Fruit fly (Drosophila melanogaster) whole organism, embryonic: ENCODE results near the gene Bub1.

ENCODE experiments used
- Adf1 ChIP-seq: fragments of 200-800 bp; sonication (Bioruptor generic); IDR thresholded peaks from 2 replicates; pipeline ENCODE4 v1.3.6; 2022; ENCODE audit warnings: missing biosample characterization, missing genetic modification characterization
- Atf-2 ChIP-seq: fragments of 200-800 bp; sonication (Bioruptor generic); optimal IDR thresholded peaks from 2 replicates; lab custom pipeline; 2016; ENCODE audit warnings: missing biosample characterization, missing genetic modification characterization
- BtbVII ChIP-seq: fragments of 200-800 bp; sonication (Bioruptor generic); optimal IDR thresholded peaks from 3 replicates; lab custom pipeline; 2017; ENCODE audit warnings: missing biosample characterization, mild to moderate bottlenecking, missing genetic modification characterization
- CG10462 ChIP-seq: fragments of 200-800 bp; sonication (Bioruptor generic); optimal IDR thresholded peaks from 2 replicates; lab custom pipeline; 2016; ENCODE audit warnings: missing biosample characterization, missing genetic modification characterization
- CG10979 ChIP-seq: fragments of 200-800 bp; sonication (Bioruptor generic); optimal IDR thresholded peaks from 2 replicates; lab custom pipeline; 2018; ENCODE audit warnings: missing biosample characterization, mild to moderate bottlenecking, missing genetic modification characterization, moderate library complexity
- CG12299 ChIP-seq: fragments of 200-800 bp; sonication (Bioruptor generic); optimal IDR thresholded peaks from 2 replicates; lab custom pipeline; 2018; ENCODE audit warnings: missing biosample characterization, mild to moderate bottlenecking, missing genetic modification characterization
- CG14441 ChIP-seq: fragments of 200-800 bp; sonication (Bioruptor generic); IDR thresholded peaks from 2 replicates; pipeline ENCODE4 v1.3.6; 2022; ENCODE audit warnings: missing biosample characterization, missing genetic modification characterization
- CG1529 ChIP-seq: fragments of 200-800 bp; sonication (Bioruptor generic); optimal IDR thresholded peaks from 3 replicates; lab custom pipeline; 2018; ENCODE audit warnings: missing biosample characterization, missing genetic modification characterization
- CG2875 ChIP-seq: fragments of 200-800 bp; sonication (Bioruptor generic); optimal IDR thresholded peaks from 2 replicates; lab custom pipeline; 2017; ENCODE audit warnings: missing biosample characterization, mild to moderate bottlenecking, missing genetic modification characterization, missing genetic modification reagents
- CG3163 ChIP-seq: fragments of 200-800 bp; sonication (Bioruptor generic); optimal IDR thresholded peaks from 3 replicates; lab custom pipeline; 2016; ENCODE audit warnings: missing biosample characterization, missing genetic modification characterization
- CG3281 ChIP-seq: fragments of 200-800 bp; sonication (Bioruptor generic); optimal IDR thresholded peaks from 3 replicates; lab custom pipeline; 2017; ENCODE audit warnings: missing biosample characterization, mild to moderate bottlenecking, missing genetic modification characterization
- CG34376 ChIP-seq: fragments of 200-800 bp; sonication (Bioruptor generic); optimal IDR thresholded peaks from 2 replicates; lab custom pipeline; 2018; ENCODE audit warnings: missing biosample characterization, mild to moderate bottlenecking, missing genetic modification characterization
- CG4730 ChIP-seq: fragments of 200-800 bp; sonication (Bioruptor generic); IDR thresholded peaks from 2 replicates; pipeline ENCODE4 v1.3.6; 2022; ENCODE audit warnings: missing biosample characterization, missing genetic modification characterization
- CG4854 ChIP-seq: fragments of 200-800 bp; sonication (Bioruptor generic); optimal IDR thresholded peaks from 2 replicates; lab custom pipeline; 2016; ENCODE audit warnings: missing biosample characterization, missing genetic modification characterization, inconsistent platforms
- CG7786 ChIP-seq: fragments of 200-800 bp; sonication (Bioruptor generic); optimal IDR thresholded peaks from 2 replicates; lab custom pipeline; 2016; ENCODE audit warnings: missing biosample characterization, missing genetic modification characterization
- CG8924 ChIP-seq: fragments of 200-800 bp; optimal IDR thresholded peaks from 3 replicates; lab custom pipeline; 2019; ENCODE audit warnings: missing biosample characterization, mild to moderate bottlenecking, missing genetic modification characterization, moderate library complexity
- CG8944 ChIP-seq: fragments of 200-800 bp; sonication (Bioruptor generic); optimal IDR thresholded peaks from 3 replicates; lab custom pipeline; 2016; ENCODE audit warnings: missing biosample characterization, missing genetic modification characterization
- CG9727 ChIP-seq: fragments of 200-800 bp; sonication (Bioruptor generic); optimal IDR thresholded peaks from 3 replicates; lab custom pipeline; 2017; ENCODE audit warnings: missing biosample characterization, mild to moderate bottlenecking, missing genetic modification characterization
- CG9817 ChIP-seq: fragments of 200-800 bp; sonication (Bioruptor generic); optimal IDR thresholded peaks from 2 replicates; lab custom pipeline; 2018; ENCODE audit warnings: missing biosample characterization, mild to moderate bottlenecking, missing genetic modification characterization, moderate library complexity
- Dbx ChIP-seq: fragments of 200-800 bp; sonication (Bioruptor generic); IDR thresholded peaks from 3 replicates; pipeline ENCODE4 v1.3.6; 2022; ENCODE audit warnings: missing biosample characterization, missing genetic modification characterization
- Dek ChIP-seq: fragments of 200-800 bp; sonication (Bioruptor generic); optimal IDR thresholded peaks from 3 replicates; lab custom pipeline; 2019; ENCODE audit warnings: missing biosample characterization, mild to moderate bottlenecking, missing genetic modification characterization, moderate library complexity
- Ets65A ChIP-seq: fragments of 200-800 bp; sonication (Bioruptor generic); peaks from one replicate; lab custom pipeline; 2016; ENCODE audit warnings: missing biosample characterization, missing genetic modification characterization
- Gsc ChIP-seq: fragments of 200-800 bp; sonication (Bioruptor generic); IDR thresholded peaks from 2 replicates; pipeline ENCODE4 v1.3.6; 2022; ENCODE audit warnings: missing biosample characterization, missing genetic modification characterization
- Hand ChIP-seq: fragments of 200-800 bp; sonication (Bioruptor generic); optimal IDR thresholded peaks from 2 replicates; lab custom pipeline; 2017; ENCODE audit warnings: mild to moderate bottlenecking, missing biosample characterization, missing genetic modification reagents, missing genetic modification characterization
- Hr39 ChIP-seq: fragments of >200 bp; optimal IDR thresholded peaks from 2 replicates; lab custom pipeline; 2017
- Lhr ChIP-seq: fragments of 200-800 bp; sonication (Bioruptor generic); optimal IDR thresholded peaks from 3 replicates; lab custom pipeline; 2017; ENCODE audit warnings: mild to moderate bottlenecking, missing biosample characterization, missing genetic modification reagents, missing genetic modification characterization
- Mrtf ChIP-seq: fragments of 200-800 bp; sonication (Bioruptor generic); IDR thresholded peaks from 3 replicates; pipeline ENCODE4 v1.3.6; 2022; ENCODE audit warnings: missing biosample characterization, missing genetic modification characterization
- NC2α ChIP-seq: fragments of 200-800 bp; sonication (Bioruptor generic); optimal IDR thresholded peaks from 2 replicates; lab custom pipeline; 2016; ENCODE audit warnings: missing biosample characterization, missing genetic modification characterization
- NK7.1 ChIP-seq: fragments of 200-800 bp; sonication (Bioruptor generic); optimal IDR thresholded peaks from 3 replicates; lab custom pipeline; 2016; ENCODE audit warnings: missing biosample characterization, missing genetic modification characterization
- Trl ChIP-seq, 3 experiments: fragments of >200 bp in 2 of 3; fragments of 200-800 bp in 1 of 3; sonication (Bioruptor generic) in 1 of 3; optimal IDR thresholded peaks; 2 replicates in 1 of 3; 3 replicates in 2 of 3; lab custom pipeline; 2016 to 2017; ENCODE audit warnings: missing biosample characterization in 1 of 3, missing genetic modification characterization in 1 of 3
- amos ChIP-seq: fragments of 200-800 bp; sonication (Bioruptor generic); IDR thresholded peaks from 2 replicates; pipeline ENCODE4 v1.3.6; 2022; ENCODE audit warnings: missing biosample characterization, missing genetic modification characterization; ENCODE audit not compliant: partially characterized antibody
- ase ChIP-seq: fragments of 200-800 bp; sonication (Bioruptor generic); IDR thresholded peaks from 3 replicates; pipeline ENCODE4 v1.3.6; 2022; ENCODE audit warnings: missing biosample characterization, missing genetic modification characterization
- bsh ChIP-seq, 2 experiments: fragments of 200-800 bp; sonication (Bioruptor generic); optimal IDR thresholded peaks; 2 replicates each; lab custom pipeline; 2017 to 2018; ENCODE audit warnings: mild to moderate bottlenecking in 2 of 2, missing biosample characterization in 2 of 2, missing genetic modification characterization in 2 of 2, moderate library complexity in 1 of 2
- cad ChIP-seq: fragments of >200 bp; optimal IDR thresholded peaks from 2 replicates; lab custom pipeline; 2017; ENCODE audit warnings: missing biosample characterization, missing genetic modification characterization
- crp ChIP-seq, 2 experiments: fragments of 200-800 bp; sonication (Bioruptor generic); optimal IDR thresholded peaks; 2 replicates in 1 of 2; 3 replicates in 1 of 2; lab custom pipeline; 2017; ENCODE audit warnings: missing biosample characterization in 2 of 2, missing genetic modification characterization in 2 of 2, mild to moderate bottlenecking in 1 of 2, moderate library complexity in 1 of 2
- dimm ChIP-seq: fragments of 200-800 bp; sonication (Bioruptor generic); IDR thresholded peaks from 2 replicates; pipeline ENCODE4 v1.3.6; 2022; ENCODE audit warnings: missing biosample characterization, missing genetic modification characterization
- dmrt11E ChIP-seq: fragments of 200-800 bp; sonication (Bioruptor generic); optimal IDR thresholded peaks from 3 replicates; lab custom pipeline; 2018; ENCODE audit warnings: missing biosample characterization, mild to moderate bottlenecking, missing genetic modification characterization, moderate library complexity
- dmrt99B ChIP-seq: fragments of 200-800 bp; sonication (Bioruptor generic); optimal IDR thresholded peaks from 2 replicates; lab custom pipeline; 2018; ENCODE audit warnings: missing biosample characterization, mild to moderate bottlenecking, missing genetic modification characterization, moderate library complexity
- emc ChIP-seq: fragments of 200-800 bp; sonication (Bioruptor generic); optimal IDR thresholded peaks from 2 replicates; lab custom pipeline; 2016; ENCODE audit warnings: missing biosample characterization, missing genetic modification characterization
- fd96Cb ChIP-seq: fragments of 200-800 bp; sonication (Bioruptor generic); optimal IDR thresholded peaks from 2 replicates; lab custom pipeline; 2018; ENCODE audit warnings: missing biosample characterization, mild to moderate bottlenecking, missing genetic modification characterization, moderate library complexity
- grau ChIP-seq: fragments of 200-800 bp; optimal IDR thresholded peaks from 3 replicates; lab custom pipeline; 2019; ENCODE audit warnings: missing biosample characterization, mild to moderate bottlenecking, missing genetic modification characterization, moderate library complexity
- gro ChIP-seq: fragments of 200-800 bp; sonication (Bioruptor generic); optimal IDR thresholded peaks from 2 replicates; lab custom pipeline; 2016; ENCODE audit warnings: missing biosample characterization, missing genetic modification characterization
- ham ChIP-seq: fragments of 200-800 bp; sonication (Bioruptor generic); IDR thresholded peaks from 2 replicates; pipeline ENCODE4 v1.3.6; 2022; ENCODE audit warnings: missing biosample characterization, missing genetic modification characterization
- ind ChIP-seq: fragments of 200-800 bp; sonication (Bioruptor generic); optimal IDR thresholded peaks from 3 replicates; lab custom pipeline; 2016; ENCODE audit warnings: missing biosample characterization, missing genetic modification characterization
- inv ChIP-seq: fragments of 200-800 bp; sonication (Bioruptor generic); IDR thresholded peaks from 2 replicates; pipeline ENCODE4 v1.3.6; 2022; ENCODE audit warnings: missing biosample characterization, missing genetic modification characterization; ENCODE audit not compliant: partially characterized antibody
- otp ChIP-seq: fragments of 200-800 bp; sonication (Bioruptor generic); IDR thresholded peaks from 3 replicates; pipeline ENCODE4, ENCODE4 v1.3.6; 2022; ENCODE audit warnings: missing biosample characterization, missing genetic modification characterization
- slbo ChIP-seq: fragments of 200-800 bp; sonication (Bioruptor generic); IDR thresholded peaks from 2 replicates; pipeline ENCODE4 v1.3.6; 2022; ENCODE audit warnings: missing biosample characterization, missing genetic modification characterization
- tna ChIP-seq: fragments of 200-800 bp; sonication (Bioruptor generic); IDR thresholded peaks from 2 replicates; pipeline ENCODE4 v1.3.6; 2022; ENCODE audit warnings: missing biosample characterization, missing genetic modification characterization; ENCODE audit not compliant: partially characterized antibody
- ttk ChIP-seq: fragments of 200-800 bp; sonication (Bioruptor generic); IDR thresholded peaks from 2 replicates; pipeline ENCODE4 v2.1.2; 2022; ENCODE audit warnings: missing biosample characterization, missing genetic modification characterization
- zen2 ChIP-seq: fragments of 200-800 bp; sonication (Bioruptor generic); IDR thresholded peaks from 3 replicates; pipeline ENCODE4 v1.3.6; 2022; ENCODE audit warnings: missing biosample characterization, missing genetic modification characterization; ENCODE audit not compliant: partially characterized antibody

Gene Bub1

DNA sequence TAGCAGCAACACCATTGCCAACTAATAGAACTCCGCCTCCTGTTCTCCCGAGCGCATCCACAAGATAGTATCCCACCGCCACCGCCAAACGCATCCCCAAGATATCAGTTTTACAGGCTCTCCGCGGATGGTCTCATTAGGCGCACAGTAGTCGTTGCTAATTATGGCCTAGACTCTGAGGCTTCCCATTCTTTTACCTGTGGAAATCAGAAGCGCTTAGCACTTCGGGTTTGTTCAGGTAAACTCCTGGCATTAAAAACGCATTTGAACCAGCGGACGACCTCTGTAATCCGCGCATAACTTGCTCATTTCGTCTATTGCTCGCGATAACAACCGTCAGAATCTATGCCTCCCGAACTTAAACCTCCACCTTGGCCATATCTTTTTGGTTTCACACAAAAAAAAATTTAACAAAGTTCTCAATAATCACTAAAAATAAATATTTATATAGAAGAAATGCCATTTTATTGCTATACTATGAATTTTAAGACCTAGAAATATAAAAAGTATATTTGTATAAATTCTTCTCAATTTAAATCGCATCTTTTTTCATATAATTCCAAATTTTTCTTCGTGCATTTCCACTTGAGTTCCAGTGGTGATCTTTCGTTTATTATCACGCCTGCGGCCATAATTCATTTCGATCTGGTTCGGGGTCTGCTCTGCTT is 40.6 kb upstream of the Bub1 start (continued):
- TF ChIP-seq BtbVII (GFP tag; lab: Kevin White, UChicago): no peak
- TF ChIP-seq CG4854 (GFP tag; lab: Kevin White, UChicago): no peak
- TF ChIP-seq CG2875 (GFP tag; lab: Kevin White, UChicago): peak; percentile 65
- TF ChIP-seq Dek (tag; lab: Kevin White, UChicago): no peak
- TF ChIP-seq CG10462 (GFP tag; lab: Kevin White, UChicago): no peak
- TF ChIP-seq Adf1 (GFP tag; lab: Robert Waterston, UW): no peak
- no peak for TF ChIP-seq CG3163 (GFP tag; lab: Kevin White, UChicago)
- peak; percentile 82 for TF ChIP-seq CG9727 (GFP tag; lab: Kevin White, UChicago)
- TF ChIP-seq crp (GFP tag; optimal IDR thresholded peaks at IDR 0.05; lab: Kevin White, UChicago): no peak
- no peak for TF ChIP-seq Ets65A (GFP tag; lab: Kevin White, UChicago)
- TF ChIP-seq zen2: no peak
- no peak for TF ChIP-seq dimm (GFP tag; lab: Robert Waterston, UW)
- peak; percentile 8 for TF ChIP-seq Lhr (GFP tag; lab: Kevin White, UChicago)
- TF ChIP-seq tna (GFP tag; lab: Robert Waterston, UW): no peak
- peak in 1 of 2 experiments; percentile 90 for TF ChIP-seq bsh (GFP tag; optimal IDR thresholded peaks at IDR 0.05; lab: Kevin White, UChicago)
- peak; percentile 94 for TF ChIP-seq dmrt11E
- TF ChIP-seq Hr39 (lab: Kevin White, UChicago): no peak
- no peak for TF ChIP-seq gro (GFP tag; lab: Kevin White, UChicago)
- no peak for TF ChIP-seq NK7.1 (GFP tag; lab: Kevin White, UChicago)
- peak; percentile 76 for TF ChIP-seq fd96Cb
- no peak for TF ChIP-seq CG8944
- TF ChIP-seq CG8924: peak; percentile 81
- no peak for TF ChIP-seq Atf-2 (GFP tag; lab: Kevin White, UChicago)
- TF ChIP-seq Dbx (GFP tag; lab: Robert Waterston, UW): no peak
- TF ChIP-seq emc (GFP tag; lab: Kevin White, UChicago): no peak
- no peak for TF ChIP-seq Hand (GFP tag; lab: Kevin White, UChicago)
- TF ChIP-seq dmrt99B (tag; lab: Kevin White, UChicago): peak; percentile 76
- TF ChIP-seq CG9817 (tag; lab: Kevin White, UChicago): no peak
- peak; percentile 19; the same call in 1 of the 2 replicates for TF ChIP-seq slbo (GFP tag; lab: Robert Waterston, UW)
- no peak for TF ChIP-seq ase (GFP tag; lab: Robert Waterston, UW)
- no peak for TF ChIP-seq inv
- TF ChIP-seq CG7786 (GFP tag; lab: Kevin White, UChicago): no peak
- no peak for TF ChIP-seq CG34376 (GFP tag; lab: Kevin White, UChicago)
- TF ChIP-seq Trl (optimal IDR thresholded peaks at IDR 0.05; lab: Kevin White, UChicago): no peak
- TF ChIP-seq Trl (GFP tag; optimal IDR thresholded peaks at IDR 0.05; lab: Kevin White, UChicago): no peak
- peak; percentile 70 for TF ChIP-seq grau (tag; lab: Kevin White, UChicago)
- peak; percentile 93 for TF ChIP-seq CG10979 (tag; lab: Kevin White, UChicago)
- no peak for TF ChIP-seq Gsc (GFP tag; lab: Robert Waterston, UW)
- no peak for TF ChIP-seq Mrtf
- TF ChIP-seq CG12299 (tag; lab: Kevin White, UChicago): no peak
- TF ChIP-seq ttk: no peak; the same call in 1 of the 2 replicates
- TF ChIP-seq otp (GFP tag; lab: Robert Waterston, UW): no peak
- no peak for TF ChIP-seq amos (GFP tag; lab: Robert Waterston, UW)
- no peak for TF ChIP-seq ham (GFP tag; lab: Robert Waterston, UW)
- TF ChIP-seq CG3281 (GFP tag; lab: Kevin White, UChicago): no peak
- TF ChIP-seq NC2α: no peak
- no peak for TF ChIP-seq cad (GFP tag; lab: Kevin White, UChicago)
- TF ChIP-seq ind (GFP tag; lab: Kevin White, UChicago): no peak
- no peak for TF ChIP-seq CG14441 (GFP tag; lab: Robert Waterston, UW)
- peak; percentile 59 for TF ChIP-seq CG1529 (GFP tag; lab: Kevin White, UChicago)
- peak; percentile 32; the same call in 1 of the 2 replicates for TF ChIP-seq CG4730 (GFP tag; lab: Robert Waterston, UW)
